Fruit fly (Drosophila melanogaster) whole organism, embryonic: ENCODE measurements around the gene Rab5.

Source experiments
- Awh ChIP-seq: fragments of 200-800 bp; sonication (Bioruptor generic); IDR thresholded peaks from 2 replicates; pipeline ENCODE4, ENCODE4 v1.3.6; 2022; ENCODE audit warnings: missing biosample characterization, missing genetic modification characterization
- C15 ChIP-seq: fragments of 200-800 bp; sonication (Bioruptor generic); IDR thresholded peaks from 3 replicates; pipeline ENCODE4 v1.3.6; 2022; ENCODE audit warnings: missing biosample characterization, missing genetic modification characterization
- CG11504 ChIP-seq: fragments of 200-800 bp; sonication (Bioruptor generic); optimal IDR thresholded peaks from 3 replicates; lab custom pipeline; 2019; ENCODE audit warnings: missing biosample characterization, mild to moderate bottlenecking, missing genetic modification characterization, moderate library complexity
- CG12219 ChIP-seq: fragments of 200-800 bp; sonication (Bioruptor generic); optimal IDR thresholded peaks from 3 replicates; lab custom pipeline; 2018; ENCODE audit warnings: missing biosample characterization, mild to moderate bottlenecking, missing genetic modification characterization
- CG1233 ChIP-seq: fragments of 200-800 bp; sonication (Bioruptor generic); optimal IDR thresholded peaks from 4 replicates; lab custom pipeline; 2018; ENCODE audit warnings: missing biosample characterization, mild to moderate bottlenecking, missing genetic modification characterization
- CG15011 ChIP-seq: fragments of 200-800 bp; sonication (Bioruptor generic); optimal IDR thresholded peaks from 3 replicates; lab custom pipeline; 2018; ENCODE audit warnings: missing biosample characterization, mild to moderate bottlenecking, missing genetic modification characterization
- CG17328 ChIP-seq: fragments of 200-800 bp; sonication (Bioruptor generic); IDR thresholded peaks from 2 replicates; pipeline ENCODE4 v1.3.6; 2022; ENCODE audit warnings: missing biosample characterization, missing genetic modification characterization
- CG1792 ChIP-seq: fragments of 200-800 bp; sonication (Bioruptor generic); optimal IDR thresholded peaks from 2 replicates; lab custom pipeline; 2016; ENCODE audit warnings: missing biosample characterization, missing genetic modification characterization
- CG18764 ChIP-seq: fragments of 200-800 bp; sonication (Bioruptor generic); optimal IDR thresholded peaks from 3 replicates; lab custom pipeline; 2016; ENCODE audit warnings: missing biosample characterization, missing genetic modification characterization
- CG2129 ChIP-seq: fragments of 200-800 bp; sonication (Bioruptor generic); IDR thresholded peaks from 2 replicates; pipeline ENCODE4 v1.3.6; 2022; ENCODE audit warnings: missing biosample characterization, missing genetic modification characterization; ENCODE audit not compliant: partially characterized antibody
- CG32532 ChIP-seq: fragments of 200-800 bp; sonication (Bioruptor generic); IDR thresholded peaks from 2 replicates; pipeline ENCODE4 v1.3.6; 2022; ENCODE audit warnings: missing biosample characterization, missing genetic modification characterization
- CG34422 ChIP-seq: fragments of 200-800 bp; sonication (Bioruptor generic); IDR thresholded peaks from 3 replicates; pipeline ENCODE4 v1.3.6; 2022; ENCODE audit warnings: missing biosample characterization, missing genetic modification characterization
- CG42726 ChIP-seq: fragments of 200-800 bp; sonication (Bioruptor generic); IDR thresholded peaks from 2 replicates; pipeline ENCODE4 v1.3.6; 2022; ENCODE audit warnings: missing biosample characterization, missing genetic modification characterization; ENCODE audit not compliant: partially characterized antibody
- CG5180 ChIP-seq: fragments of 200-800 bp; sonication (Bioruptor generic); optimal IDR thresholded peaks from 3 replicates; lab custom pipeline; 2017; ENCODE audit warnings: missing biosample characterization, missing genetic modification characterization, mild to moderate bottlenecking, moderate library complexity, missing genetic modification reagents
- CG7963 ChIP-seq: fragments of 200-800 bp; sonication (Bioruptor generic); IDR thresholded peaks from 3 replicates; pipeline ENCODE4 v1.3.6; 2022; ENCODE audit warnings: missing biosample characterization, missing genetic modification characterization; ENCODE audit not compliant: partially characterized antibody
- CG8281 ChIP-seq: fragments of 200-800 bp; sonication (Bioruptor generic); optimal IDR thresholded peaks from 2 replicates; lab custom pipeline; 2018; ENCODE audit warnings: missing biosample characterization, mild to moderate bottlenecking, missing genetic modification characterization, moderate library complexity
- CG8388 ChIP-seq: fragments of 200-800 bp; sonication (Bioruptor generic); optimal IDR thresholded peaks from 2 replicates; lab custom pipeline; 2019; ENCODE audit warnings: missing biosample characterization, mild to moderate bottlenecking, missing genetic modification characterization, moderate library complexity
- Chrac-16 ChIP-seq: fragments of 200-800 bp; sonication (Bioruptor generic); optimal IDR thresholded peaks from 3 replicates; lab custom pipeline; 2016; ENCODE audit warnings: missing biosample characterization, missing genetic modification characterization
- Dek ChIP-seq: fragments of 200-800 bp; sonication (Bioruptor generic); optimal IDR thresholded peaks from 3 replicates; lab custom pipeline; 2019; ENCODE audit warnings: missing biosample characterization, mild to moderate bottlenecking, missing genetic modification characterization, moderate library complexity
- Gsc ChIP-seq: fragments of 200-800 bp; sonication (Bioruptor generic); IDR thresholded peaks from 2 replicates; pipeline ENCODE4 v1.3.6; 2022; ENCODE audit warnings: missing biosample characterization, missing genetic modification characterization
- HLH3B ChIP-seq: fragments of 200-800 bp; sonication (Bioruptor generic); IDR thresholded peaks from 2 replicates; pipeline ENCODE4 v1.3.6; 2022; ENCODE audit warnings: missing biosample characterization, missing genetic modification characterization
- Hr3 ChIP-seq: fragments of 200-800 bp; sonication (Bioruptor generic); optimal IDR thresholded peaks from 3 replicates; lab custom pipeline; 2016; ENCODE audit warnings: missing biosample characterization, missing genetic modification characterization
- Hr78 ChIP-seq, 2 experiments: fragments of 200-800 bp in 1 of 2; fragments of >200 bp in 1 of 2; sonication (Bioruptor generic) in 1 of 2; optimal IDR thresholded peaks; 2 replicates each; lab custom pipeline; 2017 to 2019; ENCODE audit warnings: missing biosample characterization in 2 of 2, missing genetic modification characterization in 2 of 2, mild to moderate bottlenecking in 1 of 2, moderate library complexity in 1 of 2
- Lim3 ChIP-seq: fragments of 200-800 bp; sonication (Bioruptor generic); IDR thresholded peaks from 2 replicates; pipeline ENCODE4 v1.3.6; 2022; ENCODE audit warnings: missing biosample characterization, missing genetic modification characterization
- Ptx1 ChIP-seq: fragments of 200-800 bp; sonication (Bioruptor generic); IDR thresholded peaks from 2 replicates; pipeline ENCODE4 v1.3.6; 2022; ENCODE audit warnings: missing biosample characterization, missing genetic modification characterization
- Sin3A ChIP-seq: fragments of >200 bp; optimal IDR thresholded peaks from 2 replicates; lab custom pipeline; 2018
- Sox102F ChIP-seq: fragments of 200-800 bp; sonication (Bioruptor generic); optimal IDR thresholded peaks from 2 replicates; lab custom pipeline; 2018; ENCODE audit warnings: missing biosample characterization, mild to moderate bottlenecking, missing genetic modification characterization, moderate library complexity
- Xrp1 ChIP-seq: fragments of 200-800 bp; sonication (Bioruptor generic); IDR thresholded peaks from 2 replicates; pipeline ENCODE4 v1.3.6; 2022; ENCODE audit warnings: missing biosample characterization, missing genetic modification characterization
- bbx ChIP-seq: fragments of 200-800 bp; sonication (Bioruptor generic); IDR thresholded peaks from 2 replicates; pipeline ENCODE4 v1.3.6; 2022; ENCODE audit warnings: missing biosample characterization, missing genetic modification characterization; ENCODE audit not compliant: partially characterized antibody
- crol ChIP-seq: fragments of 200-800 bp; sonication (Bioruptor generic); IDR thresholded peaks from 2 replicates; pipeline ENCODE4 v1.3.6; 2022; ENCODE audit warnings: missing biosample characterization, missing genetic modification characterization
- danr ChIP-seq: fragments of 200-800 bp; sonication (Bioruptor generic); IDR thresholded peaks from 2 replicates; pipeline ENCODE4 v1.3.6; 2022; ENCODE audit warnings: missing biosample characterization, missing genetic modification characterization
- dmrt11E ChIP-seq: fragments of 200-800 bp; sonication (Bioruptor generic); optimal IDR thresholded peaks from 3 replicates; lab custom pipeline; 2018; ENCODE audit warnings: missing biosample characterization, mild to moderate bottlenecking, missing genetic modification characterization, moderate library complexity
- eve ChIP-seq, 2 experiments: fragments of >200 bp; optimal IDR thresholded peaks; 2 replicates each; lab custom pipeline; 2017; ENCODE audit warnings: missing biosample characterization in 2 of 2, missing genetic modification characterization in 2 of 2
- ewg ChIP-seq: fragments of 200-800 bp; sonication (Bioruptor generic); optimal IDR thresholded peaks from 3 replicates; lab custom pipeline; 2017; ENCODE audit warnings: mild to moderate bottlenecking, missing biosample characterization, missing genetic modification reagents, missing genetic modification characterization
- fd64A ChIP-seq: fragments of 200-800 bp; sonication (Bioruptor generic); optimal IDR thresholded peaks from 3 replicates; lab custom pipeline; 2018; ENCODE audit warnings: missing biosample characterization, mild to moderate bottlenecking, missing genetic modification characterization
- gce ChIP-seq: fragments of 200-800 bp; sonication (Bioruptor generic); IDR thresholded peaks from 3 replicates; pipeline ENCODE4 v1.3.6; 2022; ENCODE audit warnings: missing biosample characterization, missing genetic modification characterization
- grn ChIP-seq: fragments of 200-800 bp; sonication (Bioruptor generic); optimal IDR thresholded peaks from 3 replicates; lab custom pipeline; 2017; ENCODE audit warnings: missing biosample characterization, missing genetic modification characterization
- lov ChIP-seq, 2 experiments: fragments of 200-800 bp in 1 of 2; fragments of >200 bp in 1 of 2; sonication (Bioruptor generic) in 1 of 2; IDR thresholded peaks in 1 of 2; optimal IDR thresholded peaks in 1 of 2; 2 replicates in 1 of 2; 3 replicates in 1 of 2; pipeline versions ENCODE4 v1.3.6 to Lab custom; 2017 to 2022; ENCODE audit warnings: missing biosample characterization in 1 of 2, missing genetic modification characterization in 1 of 2
- nerfin-2 ChIP-seq: fragments of 200-800 bp; sonication (Bioruptor generic); IDR thresholded peaks from 2 replicates; pipeline ENCODE4 v1.3.6; 2022; ENCODE audit warnings: missing biosample characterization, missing genetic modification characterization; ENCODE audit not compliant: partially characterized antibody
- pnt ChIP-seq: fragments of 200-800 bp; sonication (Bioruptor generic); optimal IDR thresholded peaks from 3 replicates; lab custom pipeline; 2016; ENCODE audit warnings: missing biosample characterization, missing genetic modification characterization
- ranshi ChIP-seq: fragments of 200-800 bp; sonication (Bioruptor generic); IDR thresholded peaks from 2 replicates; pipeline ENCODE4 v1.3.6; 2022; ENCODE audit warnings: missing biosample characterization, missing genetic modification characterization
- slou ChIP-seq: fragments of 200-800 bp; sonication (Bioruptor generic); optimal IDR thresholded peaks from 3 replicates; lab custom pipeline; 2016; ENCODE audit warnings: missing biosample characterization, missing genetic modification characterization
- sna ChIP-seq: fragments of 200-800 bp; sonication (Bioruptor generic); IDR thresholded peaks from 2 replicates; pipeline ENCODE4 v1.3.6; 2022; ENCODE audit warnings: missing biosample characterization, missing genetic modification characterization; ENCODE audit not compliant: partially characterized antibody
- unc-4 ChIP-seq: fragments of 200-800 bp; sonication (Bioruptor generic); IDR thresholded peaks from 2 replicates; pipeline ENCODE4 v1.3.6; 2022; ENCODE audit warnings: missing biosample characterization, missing genetic modification characterization; ENCODE audit not compliant: partially characterized antibody
- vnd ChIP-seq: fragments of 200-800 bp; sonication (Bioruptor generic); IDR thresholded peaks from 3 replicates; pipeline ENCODE4 v1.3.6; 2022; ENCODE audit warnings: missing biosample characterization, missing genetic modification characterization; ENCODE audit not compliant: partially characterized antibody
- wor ChIP-seq: fragments of 200-800 bp; sonication (Bioruptor generic); IDR thresholded peaks from 2 replicates; pipeline ENCODE4 v1.3.6; 2022; ENCODE audit warnings: missing biosample characterization, missing genetic modification characterization
- zfh1 ChIP-seq: fragments of 200-800 bp; sonication (Bioruptor generic); IDR thresholded peaks from 3 replicates; pipeline ENCODE4 v1.3.6; 2022; ENCODE audit warnings: missing biosample characterization, missing genetic modification characterization
- zfh2 ChIP-seq: fragments of 200-800 bp; sonication (Bioruptor generic); optimal IDR thresholded peaks from 2 replicates; lab custom pipeline; 2016; ENCODE audit warnings: missing biosample characterization, missing genetic modification characterization

The Rab5 gene

dm6 chr2L:2375655-2376417 is 10.8 kb upstream of the Rab5 start, which contains the start of gene Atxn7 (continued):
- TF ChIP-seq CG8281 (tag; lab: Kevin White, UChicago) (no peak), Hr78 (GFP tag; optimal IDR thresholded peaks at IDR 0.05; lab: Kevin White, UChicago) (no peak), gce (no peak), CG8388 (peak; percentile 53), CG11504 (tag; lab: Kevin White, UChicago) (peak; percentile 70), CG34422 (GFP tag; lab: Robert Waterston, UW) (peak; percentile 94), Sox102F (GFP tag; lab: Kevin White, UChicago) (peak; percentile 40), unc-4 (GFP tag; lab: Robert Waterston, UW) (peak; percentile 88), crol (GFP tag; lab: Robert Waterston, UW) (peak; percentile 100), fd64A (GFP tag; lab: Kevin White, UChicago) (peak; percentile 71), Xrp1 (GFP tag; lab: Robert Waterston, UW) (peak; percentile 30; the same call in 1 of the 2 replicates), Ptx1 (peak; percentile 62), CG15011 (GFP tag; lab: Kevin White, UChicago) (peak; percentile 28), CG1792 (GFP tag; lab: Kevin White, UChicago) (peak; percentile 64), CG2129 (GFP tag; lab: Robert Waterston, UW) (peak; percentile 89), CG32532 (GFP tag; lab: Robert Waterston, UW) (peak; percentile 63), ewg (GFP tag; lab: Kevin White, UChicago) (peak; percentile 97), zfh2 (peak; percentile 26), Chrac-16 (no peak), CG17328 (GFP tag; lab: Robert Waterston, UW) (peak; percentile 69; the same call in 1 of the 2 replicates), CG7963 (GFP tag; lab: Robert Waterston, UW) (peak; percentile 97), ranshi (peak; percentile 55; the same call in 1 of the 2 replicates), CG42726 (peak; percentile 98), Gsc (no peak), C15 (GFP tag; lab: Robert Waterston, UW) (no peak), CG1233 (GFP tag; lab: Kevin White, UChicago) (peak; percentile 72), wor (GFP tag; lab: Robert Waterston, UW) (0 out of 2 replicates have a peak, but pooled peaks have one; percentile 22), slou (no peak), grn (GFP tag; lab: Kevin White, UChicago) (peak; percentile 31), zfh1 (peak; percentile 88), CG12219 (GFP tag; lab: Kevin White, UChicago) (peak; percentile 77), bbx (GFP tag; lab: Robert Waterston, UW) (peak; percentile 99), Hr3 (GFP tag; lab: Kevin White, UChicago) (no peak), Sin3A (lab: Kevin White, UChicago) (peak; percentile 34), nerfin-2 (peak; percentile 89), Dek (tag; lab: Kevin White, UChicago) (peak; percentile 54), pnt (no peak), lov (optimal IDR thresholded peaks at IDR 0.05; lab: Kevin White, UChicago) (no peak), lov (GFP tag; IDR thresholded peaks at IDR 0.05; lab: Robert Waterston, UW) (peak; percentile 83; the same call in 2 of the 3 replicates), Lim3 (GFP tag; lab: Robert Waterston, UW) (no peak), eve (GFP tag; optimal IDR thresholded peaks at IDR 0.05; lab: Kevin White, UChicago) (no peak), danr (GFP tag; lab: Robert Waterston, UW) (no peak), Awh (GFP tag; lab: Robert Waterston, UW) (peak; percentile 42; the same call in 1 of the 2 replicates), dmrt11E (tag; lab: Kevin White, UChicago) (peak; percentile 72), sna (GFP tag; lab: Robert Waterston, UW) (peak; percentile 82), CG5180 (GFP tag; lab: Kevin White, UChicago) (peak; percentile 40), vnd (GFP tag; lab: Robert Waterston, UW) (peak; percentile 83), CG18764 (GFP tag; lab: Kevin White, UChicago) (no peak), HLH3B (GFP tag; lab: Robert Waterston, UW) (peak; percentile 59; the same call in 1 of the 2 replicates)
